Fruit fly (Drosophila melanogaster): ENCODE measurements around the gene CecC.

DNA sequence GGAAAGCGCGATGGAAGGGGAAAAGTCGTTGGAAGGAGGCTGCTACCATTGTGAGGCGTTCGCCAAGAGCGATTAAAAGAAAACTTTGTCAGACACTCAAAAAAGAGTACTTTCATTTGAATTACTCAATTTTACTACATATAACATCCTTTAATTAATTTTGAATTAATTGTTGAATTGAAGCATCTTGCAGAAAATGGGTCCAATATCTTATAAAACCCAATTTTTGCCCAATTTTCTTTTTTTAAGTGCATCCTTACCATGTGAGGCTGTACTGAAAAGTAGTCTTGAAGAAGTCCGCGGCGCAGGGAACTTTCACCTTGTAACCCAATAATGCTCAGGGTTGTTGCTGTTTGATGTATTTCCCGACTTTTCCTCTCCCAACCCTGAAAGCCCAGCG is 19.0 kb downstream of the CecC start:
- TF ChIP-seq Mio (GFP tag; optimal IDR thresholded peaks at IDR 0.05) (no peak), Myc (optimal IDR thresholded peaks at IDR 0.05) (no peak), Dfd (GFP tag; optimal IDR thresholded peaks at IDR 0.05) (no peak), HLH106 (tag; optimal IDR thresholded peaks at IDR 0.05) (no peak), dl (GFP tag; optimal IDR thresholded peaks at IDR 0.05; ENCODE audit: insufficient read depth in 1 of 2, partially characterized antibody in 2 of 2) (no peak), br (GFP tag; optimal IDR thresholded peaks at IDR 0.05) (no peak)
